Worm (Caenorhabditis elegans) whole organism, L2 larva: ENCODE data around the gene allo-1.

ENCODE experiments used
- C34F6.9 ChIP-seq: fragments of 150-350 bp; optimal IDR thresholded peaks from 2 replicates; lab custom pipeline; 2014; ENCODE audit warnings: missing biosample characterization, missing genetic modification characterization
- F13H6.1 ChIP-seq: sonication (generic microtip); optimal IDR thresholded peaks from 2 replicates; lab custom pipeline; 2016; ENCODE audit warnings: missing genetic modification characterization, missing compliant biosample characterization
- R02D3.7 ChIP-seq: fragments of 150-350 bp; optimal IDR thresholded peaks from 2 replicates; lab custom pipeline; 2014; ENCODE audit warnings: missing biosample characterization, missing genetic modification characterization
- Y55F3AM.14 ChIP-seq: fragments of 200-800 bp; sonication (Bioruptor generic); optimal IDR thresholded peaks from 2 replicates; lab custom pipeline; 2018; ENCODE audit warnings: mild to moderate bottlenecking, missing genetic modification characterization, missing compliant biosample characterization
- ZK546.5 ChIP-seq: sonication (generic microtip); optimal IDR thresholded peaks from 2 replicates; lab custom pipeline; 2017; ENCODE audit warnings: missing biosample characterization, missing genetic modification characterization
- aly-2 ChIP-seq: fragments of 150-350 bp; optimal IDR thresholded peaks from 2 replicates; lab custom pipeline; 2014; ENCODE audit warnings: missing biosample characterization, missing genetic modification characterization
- ama-1 ChIP-seq: fragments of 150-350 bp; optimal IDR thresholded peaks from 2 replicates; lab custom pipeline; 2018; ENCODE audit warnings: inconsistent platforms
- blmp-1 ChIP-seq: sonication (generic microtip); optimal IDR thresholded peaks from 2 replicates; lab custom pipeline; 2017; ENCODE audit warnings: missing genetic modification characterization, mild to moderate bottlenecking, missing compliant biosample characterization, antibody characterized with exemption, moderate library complexity; ENCODE audit not compliant: insufficient read depth
- ceh-82 ChIP-seq: fragments of 150-350 bp; optimal IDR thresholded peaks from 2 replicates; lab custom pipeline; 2014; ENCODE audit warnings: missing biosample characterization, missing genetic modification characterization
- crh-2 ChIP-seq: sonication (generic microtip); optimal IDR thresholded peaks from 2 replicates; lab custom pipeline; 2017; ENCODE audit warnings: missing biosample characterization, missing genetic modification characterization
- egl-27 ChIP-seq: sonication (generic microtip); optimal IDR thresholded peaks from 3 replicates; lab custom pipeline; 2017; ENCODE audit warnings: missing biosample characterization, missing genetic modification reagents, missing genetic modification characterization
- elt-3 ChIP-seq: sonication (generic microtip); optimal IDR thresholded peaks from 2 replicates; lab custom pipeline; 2017; ENCODE audit warnings: missing biosample characterization, missing genetic modification characterization
- fos-1 ChIP-seq: fragments of 150-350 bp; optimal IDR thresholded peaks from 2 replicates; lab custom pipeline; 2014; ENCODE audit warnings: missing biosample characterization, missing genetic modification characterization
- gmeb-1 ChIP-seq: fragments of 150-350 bp; optimal IDR thresholded peaks from 2 replicates; lab custom pipeline; 2014; ENCODE audit warnings: missing biosample characterization, missing genetic modification characterization
- lin-11 ChIP-seq: fragments of 150-350 bp; sonication (generic microtip); optimal IDR thresholded peaks from 2 replicates; lab custom pipeline; 2014; ENCODE audit warnings: missing biosample characterization, missing genetic modification characterization, inconsistent platforms, mixed read lengths
- lin-13 ChIP-seq: fragments of 150-350 bp; optimal IDR thresholded peaks from 2 replicates; lab custom pipeline; 2014; ENCODE audit warnings: missing biosample characterization, missing genetic modification reagents, missing genetic modification characterization
- lsy-2 ChIP-seq, 2 experiments: fragments of 150-350 bp in 1 of 2; sonication (generic microtip) in 1 of 2; optimal IDR thresholded peaks; 2 replicates each; lab custom pipeline; 2014 to 2017; ENCODE audit warnings: missing biosample characterization in 2 of 2, missing genetic modification characterization in 2 of 2
- mab-5 ChIP-seq: fragments of 150-350 bp; optimal IDR thresholded peaks from 2 replicates; lab custom pipeline; 2014; ENCODE audit warnings: missing biosample characterization, missing genetic modification characterization
- mbf-1 ChIP-seq: sonication (generic microtip); optimal IDR thresholded peaks from 2 replicates; lab custom pipeline; 2017; ENCODE audit warnings: missing biosample characterization, missing genetic modification characterization
- nhr-11 ChIP-seq: fragments of 150-350 bp; optimal IDR thresholded peaks from 2 replicates; lab custom pipeline; 2014; ENCODE audit warnings: missing biosample characterization, missing genetic modification characterization
- nhr-12 ChIP-seq: fragments of 150-350 bp; optimal IDR thresholded peaks from 2 replicates; lab custom pipeline; 2014; ENCODE audit warnings: missing biosample characterization, missing genetic modification characterization
- nhr-129 ChIP-seq: fragments of 150-350 bp; optimal IDR thresholded peaks from 2 replicates; lab custom pipeline; 2014; ENCODE audit warnings: missing biosample characterization, missing genetic modification characterization
- nhr-21 ChIP-seq: fragments of 150-350 bp; optimal IDR thresholded peaks from 2 replicates; lab custom pipeline; 2014; ENCODE audit warnings: missing biosample characterization, missing genetic modification characterization
- nhr-23 ChIP-seq: fragments of 150-350 bp; optimal IDR thresholded peaks from 2 replicates; lab custom pipeline; 2014; ENCODE audit warnings: missing biosample characterization, missing genetic modification reagents, missing genetic modification characterization
- nhr-237 ChIP-seq: fragments of 150-350 bp; optimal IDR thresholded peaks from 2 replicates; lab custom pipeline; 2014; ENCODE audit warnings: missing biosample characterization, missing genetic modification characterization
- nhr-25 ChIP-seq: fragments of 150-350 bp; sonication (generic microtip); optimal IDR thresholded peaks from 3 replicates; lab custom pipeline; 2014; ENCODE audit warnings: missing biosample characterization, missing genetic modification characterization
- peb-1 ChIP-seq: fragments of 150-350 bp; optimal IDR thresholded peaks from 2 replicates; lab custom pipeline; 2014; ENCODE audit warnings: missing biosample characterization, missing genetic modification characterization
- sem-4 ChIP-seq: fragments of 150-350 bp; optimal IDR thresholded peaks from 2 replicates; lab custom pipeline; 2014; ENCODE audit warnings: missing biosample characterization, missing genetic modification reagents, missing genetic modification characterization
- skn-1 ChIP-seq: sonication (generic microtip); optimal IDR thresholded peaks from 2 replicates; lab custom pipeline; 2017; ENCODE audit warnings: missing biosample characterization, missing genetic modification characterization
- sma-3 ChIP-seq: sonication (generic microtip); optimal IDR thresholded peaks from 2 replicates; lab custom pipeline; 2016; ENCODE audit warnings: missing genetic modification reagents, missing genetic modification characterization, missing compliant biosample characterization
- snpc-4 ChIP-seq: fragments of 150-350 bp; optimal IDR thresholded peaks from 2 replicates; lab custom pipeline; 2014; ENCODE audit warnings: missing biosample characterization, missing genetic modification characterization
- unc-39 ChIP-seq: fragments of 150-350 bp; optimal IDR thresholded peaks from 2 replicates; lab custom pipeline; 2014; ENCODE audit warnings: missing biosample characterization, missing genetic modification characterization
- unc-55 ChIP-seq: fragments of 150-350 bp; sonication (generic microtip); optimal IDR thresholded peaks from 3 replicates; lab custom pipeline; 2014; ENCODE audit warnings: missing biosample characterization, missing genetic modification reagents, missing genetic modification characterization
- unc-62 ChIP-seq: fragments of 150-350 bp; optimal IDR thresholded peaks from 2 replicates; lab custom pipeline; 2014; ENCODE audit warnings: missing biosample characterization, missing genetic modification reagents, missing genetic modification characterization
- zag-1 ChIP-seq: fragments of 150-350 bp; optimal IDR thresholded peaks from 2 replicates; lab custom pipeline; 2014; ENCODE audit warnings: missing biosample characterization, missing genetic modification characterization
- ztf-11 ChIP-seq: sonication (generic microtip); optimal IDR thresholded peaks from 2 replicates; lab custom pipeline; 2017; ENCODE audit warnings: missing biosample characterization, missing genetic modification characterization
- ztf-4 ChIP-seq: fragments of 150-350 bp; optimal IDR thresholded peaks from 2 replicates; lab custom pipeline; 2014; ENCODE audit warnings: missing biosample characterization, missing genetic modification characterization

allo-1 gene

ce11 chrIV:10745332-10745731 is 48.5 kb upstream of the allo-1 start:
- TF ChIP-seq ZK546.5 (tag; lab: Kevin White, UChicago) (no peak), egl-27 (no peak), ama-1 (lab: Kevin White, UChicago) (no peak), sma-3 (GFP tag; lab: Kevin White, UChicago) (no peak), nhr-11 (tag; lab: Kevin White, UChicago) (no peak), lin-11 (tag; lab: Kevin White, UChicago) (no peak), fos-1 (no peak), F13H6.1 (tag; lab: Kevin White, UChicago) (no peak)

- TF ChIP-seq Y55F3AM.14 (GFP tag; lab: Kevin White, UChicago) (no peak), lsy-2 (tag; optimal IDR thresholded peaks at IDR 0.05; lab: Kevin White, UChicago) (no peak), unc-55 (GFP tag; lab: Kevin White, UChicago) (no peak), mab-5 (tag; lab: Kevin White, UChicago) (no peak), sma-3 (GFP tag; lab: Kevin White, UChicago) (no peak), ama-1 (lab: Kevin White, UChicago) (no peak), ceh-82 (tag; lab: Kevin White, UChicago) (no peak), crh-2 (tag; lab: Kevin White, UChicago) (no peak), ztf-11 (no peak), nhr-21 (tag; lab: Kevin White, UChicago) (no peak), nhr-237 (tag; lab: Kevin White, UChicago) (no peak), egl-27 (no peak), nhr-12 (tag; lab: Kevin White, UChicago) (no peak), peb-1 (tag; lab: Kevin White, UChicago) (no peak), aly-2 (tag; lab: Kevin White, UChicago) (no peak), nhr-129 (tag; lab: Kevin White, UChicago) (no peak), zag-1 (tag; lab: Kevin White, UChicago) (no peak), mbf-1 (no peak), C34F6.9 (tag; lab: Kevin White, UChicago) (no peak)
Measured at ce11 chrIV:10744475-10744874, 47.6 kb upstream of the allo-1 start, which contains the start of gene T25B9.3. Gene T25B9.3 (plus strand): TSS chrIV:10744775.

- no peak for TF ChIP-seq sem-4 (tag; lab: Kevin White, UChicago)
- no peak for TF ChIP-seq nhr-21 (tag; lab: Kevin White, UChicago)
- TF ChIP-seq F13H6.1 (tag; lab: Kevin White, UChicago), result no peak
- no peak for TF ChIP-seq R02D3.7 (tag; lab: Kevin White, UChicago)
- no peak for TF ChIP-seq aly-2 (tag; lab: Kevin White, UChicago)
- TF ChIP-seq skn-1, result no peak
- TF ChIP-seq unc-39, result no peak
- TF ChIP-seq nhr-23 (tag; lab: Kevin White, UChicago), result no peak
- no peak for TF ChIP-seq elt-3 (tag; lab: Kevin White, UChicago)
- no peak for TF ChIP-seq mab-5 (tag; lab: Kevin White, UChicago)
- no peak for TF ChIP-seq unc-62
- no peak for TF ChIP-seq nhr-25 (tag; lab: Kevin White, UChicago)
- no peak for TF ChIP-seq ama-1 (lab: Kevin White, UChicago)
- no peak for TF ChIP-seq lin-13 (GFP tag; lab: Kevin White, UChicago)
- no peak for TF ChIP-seq C34F6.9 (tag; lab: Kevin White, UChicago)
- TF ChIP-seq fos-1, result no peak
- TF ChIP-seq zag-1 (tag; lab: Kevin White, UChicago), result no peak
- TF ChIP-seq ztf-4 (tag; lab: Kevin White, UChicago), result no peak
- TF ChIP-seq snpc-4 (tag; lab: Kevin White, UChicago), result no peak
- TF ChIP-seq ztf-11, result no peak
Measured at ce11 chrIV:10738328-10738727, 41.5 kb upstream of the allo-1 start, which contains the start of gene ssp-34. Gene ssp-34 (minus strand): TSS chrIV:10738602.

ce11 chrIV:10737011-10737553 is 40.2 kb upstream of the allo-1 start, which contains the start of gene grl-21:
Gene grl-21 (plus strand): TSS chrIV:10737474.
- no peak for TF ChIP-seq ceh-82 (tag; lab: Kevin White, UChicago)
- TF ChIP-seq gmeb-1 (tag; lab: Kevin White, UChicago), result no peak
- peak; percentile 76 for TF ChIP-seq nhr-25 (tag; lab: Kevin White, UChicago)
- TF ChIP-seq blmp-1 (tag; lab: Kevin White, UChicago), result no peak
- TF ChIP-seq zag-1 (tag; lab: Kevin White, UChicago), result no peak
- TF ChIP-seq unc-55 (GFP tag; lab: Kevin White, UChicago), result no peak
- no peak for TF ChIP-seq Y55F3AM.14 (GFP tag; lab: Kevin White, UChicago)
- no peak for TF ChIP-seq nhr-129 (tag; lab: Kevin White, UChicago)
